Worm (Caenorhabditis elegans): ENCODE results near the gene srab-4.

- no peak for TF ChIP-seq F37B4.10 (GFP tag; IDR thresholded peaks at IDR 0.05)
- no peak for TF ChIP-seq Y67H2A.10 (GFP tag; conservative IDR thresholded peaks at IDR 0.05)
- no peak for TF ChIP-seq unc-62 (GFP tag; optimal IDR thresholded peaks at IDR 0.05)
- TF ChIP-seq snpc-3.4 (tag; optimal IDR thresholded peaks at IDR 0.05), result no peak
These were observed 50.6 kb downstream of the srab-4 start, which contains the start of gene spig-8 for ce11 chrV:7054598-7054997.

Data from whole organism, young adult.